Fruit fly (Drosophila melanogaster) whole organism, embryonic: ENCODE data around the gene CNMaR.
A peak's percentile ranks its signal among the peaks of the same experiment; 100 is the strongest.

Experiments used
- Antp ChIP-seq: fragments of 200-800 bp; sonication (Bioruptor generic); optimal IDR thresholded peaks from 3 replicates; lab custom pipeline; 2016; ENCODE audit warnings: missing biosample characterization, missing genetic modification characterization
- BtbVII ChIP-seq: fragments of 200-800 bp; sonication (Bioruptor generic); optimal IDR thresholded peaks from 3 replicates; lab custom pipeline; 2017; ENCODE audit warnings: missing biosample characterization, mild to moderate bottlenecking, missing genetic modification characterization
- CG11695 ChIP-seq: fragments of 200-800 bp; sonication (Bioruptor generic); IDR thresholded peaks from 3 replicates; pipeline ENCODE4 v1.3.6; 2022; ENCODE audit warnings: missing biosample characterization, missing genetic modification characterization
- CG11696 ChIP-seq: fragments of 200-800 bp; sonication (Bioruptor generic); IDR thresholded peaks from 2 replicates; pipeline ENCODE4 v1.3.6; 2022; ENCODE audit warnings: missing biosample characterization, missing genetic modification characterization
- CG12236 ChIP-seq: fragments of 200-800 bp; sonication (Bioruptor generic); optimal IDR thresholded peaks from 2 replicates; lab custom pipeline; 2016; ENCODE audit warnings: missing biosample characterization, missing genetic modification characterization
- CG13775 ChIP-seq: fragments of 200-800 bp; sonication (Bioruptor generic); optimal IDR thresholded peaks from 3 replicates; lab custom pipeline; 2017; ENCODE audit warnings: missing biosample characterization, mild to moderate bottlenecking, missing genetic modification characterization
- CG15011 ChIP-seq: fragments of 200-800 bp; sonication (Bioruptor generic); optimal IDR thresholded peaks from 3 replicates; lab custom pipeline; 2018; ENCODE audit warnings: missing biosample characterization, mild to moderate bottlenecking, missing genetic modification characterization
- CG16813 ChIP-seq: fragments of 200-800 bp; sonication (Bioruptor generic); IDR thresholded peaks from 3 replicates; pipeline ENCODE4 v1.3.6; 2022; ENCODE audit warnings: missing biosample characterization, missing genetic modification characterization; ENCODE audit not compliant: partially characterized antibody
- CG16815 ChIP-seq: fragments of 200-800 bp; sonication (Bioruptor generic); optimal IDR thresholded peaks from 3 replicates; lab custom pipeline; 2017; ENCODE audit warnings: missing biosample characterization, mild to moderate bottlenecking, missing genetic modification characterization
- CG17186 ChIP-seq: fragments of 200-800 bp; sonication (Bioruptor generic); optimal IDR thresholded peaks from 3 replicates; lab custom pipeline; 2017; ENCODE audit warnings: missing biosample characterization, missing genetic modification reagents, missing genetic modification characterization
- CG17802 ChIP-seq: fragments of 200-800 bp; sonication (Bioruptor generic); optimal IDR thresholded peaks from 2 replicates; lab custom pipeline; 2018; ENCODE audit warnings: missing biosample characterization, mild to moderate bottlenecking, missing genetic modification characterization, moderate library complexity
- CG18599 ChIP-seq: fragments of 200-800 bp; sonication (Bioruptor generic); optimal IDR thresholded peaks from 3 replicates; lab custom pipeline; 2017; ENCODE audit warnings: missing biosample characterization, missing genetic modification characterization, mild to moderate bottlenecking, moderate library complexity, missing genetic modification reagents
- CG2129 ChIP-seq: fragments of 200-800 bp; sonication (Bioruptor generic); IDR thresholded peaks from 2 replicates; pipeline ENCODE4 v1.3.6; 2022; ENCODE audit warnings: missing biosample characterization, missing genetic modification characterization; ENCODE audit not compliant: partially characterized antibody
- CG2199 ChIP-seq: fragments of 200-800 bp; sonication (Bioruptor generic); IDR thresholded peaks from 3 replicates; pipeline ENCODE4 v1.3.6; 2022; ENCODE audit warnings: missing biosample characterization, missing genetic modification characterization
- CG2678 ChIP-seq: fragments of 200-800 bp; sonication (Bioruptor generic); optimal IDR thresholded peaks from 3 replicates; lab custom pipeline; 2019; ENCODE audit warnings: missing biosample characterization, mild to moderate bottlenecking, missing genetic modification characterization, moderate library complexity
- CG32772 ChIP-seq: fragments of 200-800 bp; sonication (Bioruptor generic); IDR thresholded peaks from 2 replicates; pipeline ENCODE4 v1.3.6; 2022; ENCODE audit warnings: missing biosample characterization, missing genetic modification characterization
- CG3281 ChIP-seq: fragments of 200-800 bp; sonication (Bioruptor generic); optimal IDR thresholded peaks from 3 replicates; lab custom pipeline; 2017; ENCODE audit warnings: missing biosample characterization, mild to moderate bottlenecking, missing genetic modification characterization
- CG34376 ChIP-seq: fragments of 200-800 bp; sonication (Bioruptor generic); optimal IDR thresholded peaks from 2 replicates; lab custom pipeline; 2018; ENCODE audit warnings: missing biosample characterization, mild to moderate bottlenecking, missing genetic modification characterization
- CG4328 ChIP-seq: fragments of 200-800 bp; sonication (Bioruptor generic); optimal IDR thresholded peaks from 3 replicates; lab custom pipeline; 2017; ENCODE audit warnings: missing biosample characterization, missing genetic modification reagents, missing genetic modification characterization
- CG4404 ChIP-seq: fragments of 200-800 bp; sonication (Bioruptor generic); IDR thresholded peaks from 2 replicates; pipeline ENCODE4 v1.3.6; 2022; ENCODE audit warnings: missing biosample characterization, missing genetic modification characterization
- CG4424 ChIP-seq: fragments of 200-800 bp; sonication (Bioruptor generic); optimal IDR thresholded peaks from 3 replicates; lab custom pipeline; 2016; ENCODE audit warnings: missing biosample characterization, missing genetic modification characterization
- CG6765 ChIP-seq: fragments of 200-800 bp; sonication (Bioruptor generic); optimal IDR thresholded peaks from 3 replicates; lab custom pipeline; 2017; ENCODE audit warnings: missing biosample characterization, mild to moderate bottlenecking, missing genetic modification characterization
- CG6854 ChIP-seq: fragments of 200-800 bp; sonication (Bioruptor generic); optimal IDR thresholded peaks from 3 replicates; lab custom pipeline; 2017; ENCODE audit warnings: missing biosample characterization, mild to moderate bottlenecking, missing genetic modification characterization
- CG7357 ChIP-seq: fragments of 200-800 bp; sonication (Bioruptor generic); IDR thresholded peaks from 3 replicates; pipeline ENCODE4 v1.3.6; 2022; ENCODE audit warnings: missing biosample characterization, missing genetic modification characterization
- Drgx ChIP-seq: fragments of 200-800 bp; sonication (Bioruptor generic); IDR thresholded peaks from 2 replicates; pipeline ENCODE4 v1.3.6; 2022; ENCODE audit warnings: missing biosample characterization, missing genetic modification characterization
- Eip74EF ChIP-seq, 2 experiments: fragments of 200-800 bp in 1 of 2; fragments of >200 bp in 1 of 2; sonication (Bioruptor generic) in 1 of 2; optimal IDR thresholded peaks; 2 replicates each; lab custom pipeline; 2017 to 2019; ENCODE audit warnings: missing biosample characterization in 2 of 2, missing genetic modification characterization in 2 of 2, mild to moderate bottlenecking in 1 of 2, moderate library complexity in 1 of 2
- Max ChIP-seq: fragments of 200-800 bp; sonication (Bioruptor generic); optimal IDR thresholded peaks from 2 replicates; lab custom pipeline; 2016; ENCODE audit warnings: missing biosample characterization, mild to moderate bottlenecking, missing genetic modification characterization
- Opbp ChIP-seq: fragments of 200-800 bp; sonication (Bioruptor generic); IDR thresholded peaks from 3 replicates; pipeline ENCODE4 v1.3.6; 2022; ENCODE audit warnings: missing biosample characterization, missing genetic modification characterization; ENCODE audit not compliant: partially characterized antibody
- Pdp1 ChIP-seq, 2 experiments: fragments of 200-800 bp; sonication (Bioruptor generic); optimal IDR thresholded peaks; 3 replicates each; lab custom pipeline; 2016; ENCODE audit warnings: missing biosample characterization in 2 of 2, missing genetic modification characterization in 2 of 2, mild to moderate bottlenecking in 1 of 2, moderate library complexity in 1 of 2
- Xrp1 ChIP-seq: fragments of 200-800 bp; sonication (Bioruptor generic); IDR thresholded peaks from 2 replicates; pipeline ENCODE4 v1.3.6; 2022; ENCODE audit warnings: missing biosample characterization, missing genetic modification characterization
- az2 ChIP-seq: fragments of 200-800 bp; sonication (Bioruptor generic); optimal IDR thresholded peaks from 3 replicates; lab custom pipeline; 2016; ENCODE audit warnings: missing biosample characterization, missing genetic modification characterization
- corto ChIP-seq: fragments of 200-800 bp; sonication (Bioruptor generic); optimal IDR thresholded peaks from 2 replicates; lab custom pipeline; 2016; ENCODE audit warnings: missing biosample characterization, mild to moderate bottlenecking, missing genetic modification characterization, moderate library complexity
- crp ChIP-seq, 2 experiments: fragments of 200-800 bp; sonication (Bioruptor generic); optimal IDR thresholded peaks; 2 replicates in 1 of 2; 3 replicates in 1 of 2; lab custom pipeline; 2017; ENCODE audit warnings: missing biosample characterization in 2 of 2, missing genetic modification characterization in 2 of 2, mild to moderate bottlenecking in 1 of 2, moderate library complexity in 1 of 2
- dmrt99B ChIP-seq: fragments of 200-800 bp; sonication (Bioruptor generic); optimal IDR thresholded peaks from 2 replicates; lab custom pipeline; 2018; ENCODE audit warnings: missing biosample characterization, mild to moderate bottlenecking, missing genetic modification characterization, moderate library complexity
- fru ChIP-seq: fragments of >200 bp; optimal IDR thresholded peaks from 2 replicates; lab custom pipeline; 2017
- gce ChIP-seq: fragments of 200-800 bp; sonication (Bioruptor generic); IDR thresholded peaks from 3 replicates; pipeline ENCODE4 v1.3.6; 2022; ENCODE audit warnings: missing biosample characterization, missing genetic modification characterization
- hbn ChIP-seq: fragments of 200-800 bp; sonication (Bioruptor generic); IDR thresholded peaks from 2 replicates; pipeline ENCODE4 v1.3.6; 2022; ENCODE audit warnings: missing biosample characterization, missing genetic modification characterization; ENCODE audit not compliant: partially characterized antibody
- insv ChIP-seq, 2 experiments: fragments of 200-800 bp; sonication (Bioruptor generic); optimal IDR thresholded peaks; 3 replicates each; lab custom pipeline; 2016 to 2018; ENCODE audit warnings: missing biosample characterization in 2 of 2, missing genetic modification characterization in 2 of 2
- kah ChIP-seq: fragments of 200-800 bp; sonication (Bioruptor generic); optimal IDR thresholded peaks from 2 replicates; lab custom pipeline; 2018; ENCODE audit warnings: missing biosample characterization, mild to moderate bottlenecking, missing genetic modification characterization
- kni ChIP-seq: fragments of 200-800 bp; sonication (Bioruptor generic); optimal IDR thresholded peaks from 3 replicates; lab custom pipeline; 2017; ENCODE audit warnings: mild to moderate bottlenecking, missing biosample characterization, missing genetic modification reagents, missing genetic modification characterization
- lmd ChIP-seq: fragments of 200-800 bp; sonication (Bioruptor generic); IDR thresholded peaks from 2 replicates; pipeline ENCODE4 v1.3.6; 2022; ENCODE audit warnings: missing biosample characterization, missing genetic modification characterization
- mirr ChIP-seq: fragments of 200-800 bp; sonication (Bioruptor generic); optimal IDR thresholded peaks from 3 replicates; lab custom pipeline; 2018; ENCODE audit warnings: missing biosample characterization, mild to moderate bottlenecking, missing genetic modification characterization
- nerfin-1 ChIP-seq: fragments of 200-800 bp; sonication (Bioruptor generic); optimal IDR thresholded peaks from 3 replicates; lab custom pipeline; 2019; ENCODE audit warnings: missing biosample characterization, mild to moderate bottlenecking, missing genetic modification characterization, moderate library complexity
- onecut ChIP-seq: fragments of 200-800 bp; sonication (Bioruptor generic); IDR thresholded peaks from 2 replicates; pipeline ENCODE4 v1.3.6; 2022; ENCODE audit warnings: missing biosample characterization, missing genetic modification characterization
- ro ChIP-seq: fragments of 200-800 bp; sonication (Bioruptor generic); IDR thresholded peaks from 2 replicates; pipeline ENCODE4 v1.3.6; 2022; ENCODE audit warnings: missing biosample characterization, missing genetic modification characterization
- sc ChIP-seq, 3 experiments: fragments of >200 bp in 2 of 3; fragments of 200-800 bp in 1 of 3; sonication (Bioruptor generic) in 1 of 3; optimal IDR thresholded peaks; 2 replicates in 2 of 3; 3 replicates in 1 of 3; lab custom pipeline; 2017; ENCODE audit warnings: mild to moderate bottlenecking in 1 of 3, missing biosample characterization in 1 of 3, missing genetic modification characterization in 1 of 3, missing genetic modification reagents in 1 of 3
- schlank ChIP-seq: fragments of 200-800 bp; sonication (Bioruptor generic); optimal IDR thresholded peaks from 2 replicates; lab custom pipeline; 2018; ENCODE audit warnings: missing biosample characterization, mild to moderate bottlenecking, missing genetic modification characterization
- so ChIP-seq: fragments of 200-800 bp; sonication (Bioruptor generic); IDR thresholded peaks from 3 replicates; pipeline ENCODE4 v1.3.6; 2022; ENCODE audit warnings: missing biosample characterization, missing genetic modification characterization
- tx ChIP-seq: fragments of 200-800 bp; sonication (Bioruptor generic); optimal IDR thresholded peaks from 2 replicates; lab custom pipeline; 2016; ENCODE audit warnings: missing biosample characterization, missing genetic modification characterization
- vvl ChIP-seq: fragments of 200-800 bp; sonication (Bioruptor generic); IDR thresholded peaks from 2 replicates; pipeline ENCODE4 v1.3.6; 2022; ENCODE audit warnings: missing biosample characterization, missing genetic modification characterization

Gene CNMaR

dm6 chr3L:9695647-9696046, 51.7 kb downstream of the CNMaR start (continued):
- TF ChIP-seq CG7357 (GFP tag; lab: Robert Waterston, UW) (no peak), dmrt99B (tag; lab: Kevin White, UChicago) (peak; percentile 66), Max (GFP tag; lab: Kevin White, UChicago) (no peak), Pdp1 (GFP tag; optimal IDR thresholded peaks at IDR 0.05; lab: Kevin White, UChicago) (peak; percentile 3 to 6), CG13775 (GFP tag; lab: Kevin White, UChicago) (peak; percentile 12), kah (GFP tag; lab: Kevin White, UChicago) (no peak), CG4328 (GFP tag; lab: Kevin White, UChicago) (no peak), corto (GFP tag; lab: Kevin White, UChicago) (no peak), CG34376 (no peak), CG17802 (tag; lab: Kevin White, UChicago) (no peak), CG2129 (GFP tag; lab: Robert Waterston, UW) (no peak), so (no peak), tx (GFP tag; lab: Kevin White, UChicago) (no peak), lmd (peak; percentile 21; the same call in 1 of the 2 replicates), az2 (GFP tag; lab: Kevin White, UChicago) (peak; percentile 4), Eip74EF (GFP tag; optimal IDR thresholded peaks at IDR 0.05; lab: Kevin White, UChicago) (peak in 1 of 2 experiments; percentile 33), vvl (GFP tag; lab: Robert Waterston, UW) (peak; percentile 32; the same call in 1 of the 2 replicates), nerfin-1 (tag; lab: Kevin White, UChicago) (peak; percentile 10), hbn (GFP tag; lab: Robert Waterston, UW) (no peak), CG2678 (peak; percentile 74), gce (GFP tag; lab: Robert Waterston, UW) (no peak), kni (GFP tag; lab: Kevin White, UChicago) (no peak), Opbp (GFP tag; lab: Robert Waterston, UW) (no peak), sc (optimal IDR thresholded peaks at IDR 0.05; lab: Kevin White, UChicago) (no peak), sc (GFP tag; optimal IDR thresholded peaks at IDR 0.05; lab: Kevin White, UChicago) (no peak), CG12236 (GFP tag; lab: Kevin White, UChicago) (no peak), CG32772 (no peak), Drgx (GFP tag; lab: Robert Waterston, UW) (0 out of 2 replicates have a peak, but pooled peaks have one; percentile 27), CG18599 (GFP tag; lab: Kevin White, UChicago) (peak; percentile 4), CG6854 (GFP tag; lab: Kevin White, UChicago) (no peak), CG17186 (GFP tag; lab: Kevin White, UChicago) (no peak), CG6765 (GFP tag; lab: Kevin White, UChicago) (peak; percentile 6), schlank (tag; lab: Kevin White, UChicago) (no peak), BtbVII (GFP tag; lab: Kevin White, UChicago) (no peak), CG15011 (GFP tag; lab: Kevin White, UChicago) (peak; percentile 31), onecut (GFP tag; lab: Robert Waterston, UW) (no peak), CG3281 (GFP tag; lab: Kevin White, UChicago) (peak; percentile 19), CG16813 (GFP tag; lab: Robert Waterston, UW) (no peak), Antp (GFP tag; lab: Kevin White, UChicago) (no peak), crp (GFP tag; optimal IDR thresholded peaks at IDR 0.05; lab: Kevin White, UChicago) (no peak), mirr (GFP tag; lab: Kevin White, UChicago) (no peak), ro (GFP tag; lab: Robert Waterston, UW) (no peak), CG16815 (no peak), CG4404 (GFP tag; lab: Robert Waterston, UW) (no peak), Xrp1 (GFP tag; lab: Robert Waterston, UW) (peak; percentile 26; the same call in 1 of the 2 replicates), fru (lab: Kevin White, UChicago) (no peak), CG2199 (GFP tag; lab: Robert Waterston, UW) (no peak), insv (GFP tag; optimal IDR thresholded peaks at IDR 0.05; lab: Kevin White, UChicago) (no peak), CG11695 (GFP tag; lab: Robert Waterston, UW) (0 out of 3 replicates have a peak, but pooled peaks have one; percentile 33), CG11696 (GFP tag; lab: Robert Waterston, UW) (no peak), CG4424 (peak; percentile 14)
